Worm (Caenorhabditis elegans) whole organism, early embryonic: ENCODE measurements around the gene ugt-53.

ENCODE experiments used
- aly-1 ChIP-seq: sonication (generic microtip); optimal IDR thresholded peaks from 2 replicates; lab custom pipeline; 2016; ENCODE audit warnings: missing genetic modification characterization, missing compliant biosample characterization
- ama-1 ChIP-seq: fragments of 150-350 bp; optimal IDR thresholded peaks from 2 replicates; lab custom pipeline; 2014
- ceh-36 ChIP-seq: sonication (generic microtip); optimal IDR thresholded peaks from 2 replicates; lab custom pipeline; 2016; ENCODE audit warnings: missing genetic modification characterization, inconsistent platforms, missing compliant biosample characterization
- ets-7 ChIP-seq: sonication (generic microtip); optimal IDR thresholded peaks from 2 replicates; lab custom pipeline; 2016; ENCODE audit warnings: missing genotype, missing genetic modification characterization, missing compliant biosample characterization
- hnd-1 ChIP-seq: sonication (generic microtip); optimal IDR thresholded peaks from 2 replicates; lab custom pipeline; 2016; ENCODE audit warnings: missing genetic modification characterization, missing compliant biosample characterization
- scrt-1 ChIP-seq: fragments of 200-800 bp; sonication (Bioruptor generic); IDR thresholded peaks from 2 replicates; pipeline ENCODE4 v1.3.6; 2022; ENCODE audit warnings: missing genetic modification characterization, missing compliant biosample characterization
- sea-1 ChIP-seq: fragments of 200-800 bp; sonication (Bioruptor generic); conservative IDR thresholded peaks from 2 replicates; pipeline ENCODE4 v1.3.6; 2022; ENCODE audit warnings: missing genetic modification characterization, missing compliant biosample characterization
- tbx-11 ChIP-seq: fragments of 200-800 bp; sonication (Bioruptor generic); IDR thresholded peaks from 2 replicates; pipeline ENCODE4 v1.3.6; 2022; ENCODE audit warnings: missing genetic modification characterization, missing compliant biosample characterization
- tbx-37 ChIP-seq: fragments of 200-800 bp; sonication (Bioruptor generic); conservative IDR thresholded peaks from 2 replicates; pipeline ENCODE4 v1.3.6; 2022; ENCODE audit warnings: missing genetic modification reagents, missing genetic modification characterization, missing compliant biosample characterization

ce11 chrV:2815956-2816355 lies 33.2 kb upstream of the ugt-53 start, which contains the start of gene F54E2.5:
- TF ChIP-seq hnd-1 (tag; lab: Kevin White, UChicago) (no peak), ama-1 (lab: Kevin White, UChicago) (no peak), aly-1 (tag; lab: Kevin White, UChicago) (no peak), tbx-11 (GFP tag; lab: Robert Waterston, UW) (no peak), ets-7 (tag; lab: Kevin White, UChicago) (no peak), tbx-37 (GFP tag; lab: Robert Waterston, UW) (no peak), sea-1 (GFP tag; lab: Robert Waterston, UW) (no peak), scrt-1 (GFP tag; lab: Robert Waterston, UW) (no peak), ceh-36 (tag; lab: Kevin White, UChicago) (no peak)
